Fruit fly (Drosophila melanogaster) whole organism, embryonic: ENCODE results near the gene MESK4.

ENCODE experiments used
- Atf3 ChIP-seq: fragments of 200-800 bp; sonication (Bioruptor generic); optimal IDR thresholded peaks from 3 replicates; lab custom pipeline; 2016; ENCODE audit warnings: missing biosample characterization, missing genetic modification characterization
- B-H1 ChIP-seq: fragments of 200-800 bp; sonication (Bioruptor generic); IDR thresholded peaks from 3 replicates; pipeline ENCODE4 v1.3.6; 2022; ENCODE audit warnings: missing biosample characterization, missing genetic modification characterization
- CG10147 ChIP-seq: fragments of 200-800 bp; sonication (Bioruptor generic); optimal IDR thresholded peaks from 2 replicates; lab custom pipeline; 2019; ENCODE audit warnings: missing biosample characterization, mild to moderate bottlenecking, missing genetic modification characterization, moderate library complexity
- CG11247 ChIP-seq: fragments of 200-800 bp; sonication (Bioruptor generic); IDR thresholded peaks from 2 replicates; pipeline ENCODE4 v1.3.6; 2022; ENCODE audit warnings: missing biosample characterization, missing genetic modification characterization
- CG11504 ChIP-seq: fragments of 200-800 bp; sonication (Bioruptor generic); optimal IDR thresholded peaks from 3 replicates; lab custom pipeline; 2019; ENCODE audit warnings: missing biosample characterization, mild to moderate bottlenecking, missing genetic modification characterization, moderate library complexity
- CG12299 ChIP-seq: fragments of 200-800 bp; sonication (Bioruptor generic); optimal IDR thresholded peaks from 2 replicates; lab custom pipeline; 2018; ENCODE audit warnings: missing biosample characterization, mild to moderate bottlenecking, missing genetic modification characterization
- CG14710 ChIP-seq: fragments of 200-800 bp; sonication (Bioruptor generic); optimal IDR thresholded peaks from 3 replicates; lab custom pipeline; 2019; ENCODE audit warnings: missing biosample characterization, mild to moderate bottlenecking, missing genetic modification characterization, moderate library complexity
- CG15011 ChIP-seq: fragments of 200-800 bp; sonication (Bioruptor generic); optimal IDR thresholded peaks from 3 replicates; lab custom pipeline; 2018; ENCODE audit warnings: missing biosample characterization, mild to moderate bottlenecking, missing genetic modification characterization
- CG17359 ChIP-seq: fragments of 200-800 bp; sonication (Bioruptor generic); optimal IDR thresholded peaks from 3 replicates; lab custom pipeline; 2018; ENCODE audit warnings: missing biosample characterization, mild to moderate bottlenecking, missing genetic modification characterization, moderate library complexity
- CG30403 ChIP-seq: fragments of 200-800 bp; sonication (Bioruptor generic); optimal IDR thresholded peaks from 3 replicates; lab custom pipeline; 2016; ENCODE audit warnings: missing biosample characterization, missing genetic modification characterization
- CG33557 ChIP-seq: fragments of 200-800 bp; sonication (Bioruptor generic); optimal IDR thresholded peaks from 2 replicates; lab custom pipeline; 2019; ENCODE audit warnings: missing biosample characterization, mild to moderate bottlenecking, missing genetic modification characterization, moderate library complexity
- CG34224 ChIP-seq: fragments of 200-800 bp; sonication (Bioruptor generic); IDR thresholded peaks from 3 replicates; pipeline ENCODE4 v1.3.6; 2022; ENCODE audit warnings: missing biosample characterization, missing genetic modification characterization; ENCODE audit not compliant: partially characterized antibody
- CG4328 ChIP-seq: fragments of 200-800 bp; sonication (Bioruptor generic); optimal IDR thresholded peaks from 3 replicates; lab custom pipeline; 2017; ENCODE audit warnings: missing biosample characterization, missing genetic modification reagents, missing genetic modification characterization
- CG5245 ChIP-seq: fragments of 200-800 bp; sonication (Bioruptor generic); optimal IDR thresholded peaks from 3 replicates; lab custom pipeline; 2016; ENCODE audit warnings: missing biosample characterization, missing genetic modification characterization
- CG6689 ChIP-seq: fragments of 200-800 bp; sonication (Bioruptor generic); IDR thresholded peaks from 2 replicates; pipeline ENCODE4 v1.3.6; 2022; ENCODE audit warnings: missing biosample characterization, missing genetic modification characterization
- CG6813 ChIP-seq: fragments of 200-800 bp; sonication (Bioruptor generic); optimal IDR thresholded peaks from 2 replicates; lab custom pipeline; 2017; ENCODE audit warnings: missing biosample characterization, missing genetic modification characterization, mild to moderate bottlenecking, moderate library complexity, missing genetic modification reagents
- CG7271 ChIP-seq: fragments of 200-800 bp; sonication (Bioruptor generic); optimal IDR thresholded peaks from 2 replicates; lab custom pipeline; 2018; ENCODE audit warnings: missing biosample characterization, mild to moderate bottlenecking, missing genetic modification characterization, moderate library complexity
- CG7963 ChIP-seq: fragments of 200-800 bp; sonication (Bioruptor generic); IDR thresholded peaks from 3 replicates; pipeline ENCODE4 v1.3.6; 2022; ENCODE audit warnings: missing biosample characterization, missing genetic modification characterization; ENCODE audit not compliant: partially characterized antibody
- CkIIα-i1 ChIP-seq: fragments of 200-800 bp; sonication (Bioruptor generic); IDR thresholded peaks from 2 replicates; pipeline ENCODE4 v1.3.6; 2022; ENCODE audit warnings: missing biosample characterization, missing genetic modification characterization
- Dek ChIP-seq: fragments of 200-800 bp; sonication (Bioruptor generic); optimal IDR thresholded peaks from 3 replicates; lab custom pipeline; 2019; ENCODE audit warnings: missing biosample characterization, mild to moderate bottlenecking, missing genetic modification characterization, moderate library complexity
- Dfd ChIP-seq, 2 experiments: fragments of >200 bp; optimal IDR thresholded peaks; 2 replicates each; lab custom pipeline; 2017; ENCODE audit warnings: missing biosample characterization in 2 of 2, missing genetic modification characterization in 2 of 2
- Gug ChIP-seq: fragments of 200-800 bp; sonication (Bioruptor generic); IDR thresholded peaks from 4 replicates; pipeline ENCODE4 v1.3.6; 2022; ENCODE audit warnings: missing biosample characterization, missing genetic modification characterization
- HLHmδ ChIP-seq: fragments of 200-800 bp; sonication (Bioruptor generic); optimal IDR thresholded peaks from 2 replicates; lab custom pipeline; 2018; ENCODE audit warnings: missing biosample characterization, mild to moderate bottlenecking, missing genetic modification characterization, moderate library complexity
- Hr39 ChIP-seq: fragments of >200 bp; optimal IDR thresholded peaks from 2 replicates; lab custom pipeline; 2017
- Kr ChIP-seq: fragments of 200-800 bp; sonication (Bioruptor generic); optimal IDR thresholded peaks from 2 replicates; lab custom pipeline; 2017; ENCODE audit warnings: missing biosample characterization, mild to moderate bottlenecking, missing genetic modification characterization
- NC2α ChIP-seq: fragments of 200-800 bp; sonication (Bioruptor generic); optimal IDR thresholded peaks from 2 replicates; lab custom pipeline; 2016; ENCODE audit warnings: missing biosample characterization, missing genetic modification characterization
- NfI ChIP-seq: fragments of 200-800 bp; sonication (Bioruptor generic); optimal IDR thresholded peaks from 3 replicates; lab custom pipeline; 2018; ENCODE audit warnings: missing biosample characterization, mild to moderate bottlenecking, missing genetic modification characterization, moderate library complexity
- Oaz ChIP-seq: fragments of 200-800 bp; sonication (Bioruptor generic); IDR thresholded peaks from 2 replicates; pipeline ENCODE4 v1.3.6; 2022; ENCODE audit warnings: missing biosample characterization, missing genetic modification characterization
- Opbp ChIP-seq: fragments of 200-800 bp; sonication (Bioruptor generic); IDR thresholded peaks from 3 replicates; pipeline ENCODE4 v1.3.6; 2022; ENCODE audit warnings: missing biosample characterization, missing genetic modification characterization; ENCODE audit not compliant: partially characterized antibody
- Rfx ChIP-seq: fragments of 200-800 bp; sonication (Bioruptor generic); IDR thresholded peaks from 2 replicates; pipeline ENCODE4 v1.3.6; 2022; ENCODE audit warnings: missing biosample characterization, missing genetic modification characterization
- Six4 ChIP-seq: fragments of 200-800 bp; sonication (Bioruptor generic); optimal IDR thresholded peaks from 2 replicates; lab custom pipeline; 2016; ENCODE audit warnings: missing biosample characterization, missing genetic modification characterization
- YL-1 ChIP-seq: fragments of 200-800 bp; sonication (Bioruptor generic); optimal IDR thresholded peaks from 3 replicates; lab custom pipeline; 2017; ENCODE audit warnings: missing biosample characterization, mild to moderate bottlenecking, missing genetic modification characterization
- abd-A ChIP-seq: fragments of 200-800 bp; sonication (Bioruptor generic); optimal IDR thresholded peaks from 3 replicates; lab custom pipeline; 2019; ENCODE audit warnings: missing biosample characterization, mild to moderate bottlenecking, missing genetic modification characterization, moderate library complexity
- bcd ChIP-seq: fragments of 200-800 bp; sonication (Bioruptor generic); optimal IDR thresholded peaks from 2 replicates; lab custom pipeline; 2017; ENCODE audit warnings: missing biosample characterization, mild to moderate bottlenecking, missing genetic modification characterization
- cato ChIP-seq: fragments of 200-800 bp; sonication (Bioruptor generic); optimal IDR thresholded peaks from 2 replicates; lab custom pipeline; 2016; ENCODE audit warnings: missing biosample characterization, missing genetic modification characterization, borderline replicate concordance
- ci ChIP-seq: fragments of 200-800 bp; sonication (Bioruptor generic); IDR thresholded peaks from 3 replicates; pipeline ENCODE4 v1.3.6; 2022; ENCODE audit warnings: missing biosample characterization, missing genetic modification characterization
- dm ChIP-seq: fragments of 200-800 bp; sonication (Bioruptor generic); optimal IDR thresholded peaks from 3 replicates; lab custom pipeline; 2016; ENCODE audit warnings: missing biosample characterization, missing genetic modification characterization
- eyg ChIP-seq: fragments of 200-800 bp; sonication (Bioruptor generic); optimal IDR thresholded peaks from 3 replicates; lab custom pipeline; 2016; ENCODE audit warnings: missing biosample characterization, missing genetic modification characterization
- inv ChIP-seq: fragments of 200-800 bp; sonication (Bioruptor generic); IDR thresholded peaks from 2 replicates; pipeline ENCODE4 v1.3.6; 2022; ENCODE audit warnings: missing biosample characterization, missing genetic modification characterization; ENCODE audit not compliant: partially characterized antibody
- kay ChIP-seq: fragments of 200-800 bp; sonication (Bioruptor generic); optimal IDR thresholded peaks from 2 replicates; lab custom pipeline; 2016; ENCODE audit warnings: missing biosample characterization, missing genetic modification characterization
- knrl ChIP-seq: fragments of 200-800 bp; sonication (Bioruptor generic); IDR thresholded peaks from 3 replicates; pipeline ENCODE4 v1.3.6; 2022; ENCODE audit warnings: missing biosample characterization, missing genetic modification characterization; ENCODE audit not compliant: partially characterized antibody
- mirr ChIP-seq: fragments of 200-800 bp; sonication (Bioruptor generic); optimal IDR thresholded peaks from 3 replicates; lab custom pipeline; 2018; ENCODE audit warnings: missing biosample characterization, mild to moderate bottlenecking, missing genetic modification characterization
- onecut ChIP-seq: fragments of 200-800 bp; sonication (Bioruptor generic); IDR thresholded peaks from 2 replicates; pipeline ENCODE4 v1.3.6; 2022; ENCODE audit warnings: missing biosample characterization, missing genetic modification characterization
- pho ChIP-seq: fragments of 200-800 bp; sonication (Bioruptor generic); optimal IDR thresholded peaks from 2 replicates; lab custom pipeline; 2016; ENCODE audit warnings: missing biosample characterization, missing genetic modification characterization
- sim ChIP-seq: fragments of 200-800 bp; sonication (Bioruptor generic); IDR thresholded peaks from 2 replicates; pipeline ENCODE4 v1.3.6; 2022; ENCODE audit warnings: missing biosample characterization, missing genetic modification characterization
- sima ChIP-seq: fragments of 200-800 bp; sonication (Bioruptor generic); optimal IDR thresholded peaks from 2 replicates; lab custom pipeline; 2016; ENCODE audit warnings: missing biosample characterization, missing genetic modification characterization
- trh ChIP-seq: fragments of 200-800 bp; sonication (Bioruptor generic); optimal IDR thresholded peaks from 2 replicates; lab custom pipeline; 2016; ENCODE audit warnings: missing biosample characterization, missing genetic modification characterization
- tup ChIP-seq: fragments of 200-800 bp; sonication (Bioruptor generic); optimal IDR thresholded peaks from 2 replicates; lab custom pipeline; 2016; ENCODE audit warnings: missing biosample characterization, mild to moderate bottlenecking, missing genetic modification characterization, moderate library complexity
- usp ChIP-seq: fragments of >200 bp; optimal IDR thresholded peaks from 2 replicates; lab custom pipeline; 2017; ENCODE audit warnings: missing biosample characterization, missing genetic modification characterization

Gene MESK4

DNA sequence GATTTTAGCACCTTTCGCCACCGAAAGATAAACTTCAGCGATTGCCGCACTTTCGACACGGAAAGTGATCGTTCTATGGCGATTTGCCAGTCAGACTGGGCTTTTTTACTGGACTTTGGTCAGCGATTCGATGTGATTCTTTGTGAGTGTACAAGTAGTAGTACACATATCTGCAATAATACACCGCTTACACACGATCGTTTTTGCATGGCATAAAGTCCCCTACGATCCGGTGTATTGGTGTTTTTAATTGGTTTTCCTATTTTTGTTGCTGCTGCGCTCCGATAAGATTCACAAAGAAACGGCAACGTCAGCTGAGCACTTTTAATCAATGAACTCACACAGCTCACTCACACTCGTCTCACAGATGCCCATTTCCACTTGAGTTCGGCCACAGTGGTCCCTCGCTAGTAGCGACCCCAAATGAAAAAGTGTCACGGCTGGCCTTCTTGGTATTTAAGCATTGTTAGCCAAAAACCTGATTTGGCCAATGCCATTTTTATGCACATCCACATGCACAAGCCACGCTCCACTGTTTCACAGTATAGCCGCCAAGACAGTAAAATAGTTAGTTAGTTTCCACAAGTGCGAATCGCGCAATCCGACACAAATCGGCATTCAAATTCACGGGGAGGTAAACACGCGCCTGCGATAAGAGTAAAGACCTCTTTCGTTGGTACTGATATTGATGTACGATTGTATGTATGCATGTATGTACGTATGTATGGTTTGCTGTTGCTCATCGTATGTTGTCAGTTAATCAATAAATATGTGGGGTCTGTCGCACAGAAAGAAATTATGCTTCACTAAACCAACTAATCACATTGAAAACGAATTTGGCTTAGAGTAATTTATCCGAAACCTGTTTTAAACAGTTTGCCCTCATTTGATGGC, 2.2 kb upstream of the MESK4 start (continued):
- TF ChIP-seq Kr (GFP tag; lab: Kevin White, UChicago) (no peak), Dfd (GFP tag; optimal IDR thresholded peaks at IDR 0.05; lab: Kevin White, UChicago) (no peak), sim (peak; percentile 70), Six4 (GFP tag; lab: Kevin White, UChicago) (peak; percentile 62), ci (GFP tag; lab: Robert Waterston, UW) (peak; percentile 96), CG14710 (tag; lab: Kevin White, UChicago) (peak; percentile 11), trh (GFP tag; lab: Kevin White, UChicago) (peak; percentile 46), CG11504 (tag; lab: Kevin White, UChicago) (peak; percentile 82), Dek (tag; lab: Kevin White, UChicago) (peak; percentile 94), onecut (GFP tag; lab: Robert Waterston, UW) (peak; percentile 76), bcd (GFP tag; lab: Kevin White, UChicago) (peak; percentile 93), Hr39 (no peak), CG12299 (tag; lab: Kevin White, UChicago) (peak; percentile 84), eyg (GFP tag; lab: Kevin White, UChicago) (peak; percentile 93), Gug (peak; percentile 98), CG30403 (peak; percentile 91), CG5245 (GFP tag; lab: Kevin White, UChicago) (peak; percentile 78), CG6689 (peak; percentile 91), kay (peak; percentile 85), YL-1 (GFP tag; lab: Kevin White, UChicago) (peak; percentile 52), inv (peak; percentile 11; the same call in 1 of the 2 replicates), cato (GFP tag; lab: Kevin White, UChicago) (peak; percentile 57), pho (GFP tag; lab: Kevin White, UChicago) (peak; percentile 95), CkIIα-i1 (GFP tag; lab: Robert Waterston, UW) (peak; percentile 87), NC2α (peak; percentile 83), CG7271 (tag; lab: Kevin White, UChicago) (no peak), Rfx (GFP tag; lab: Robert Waterston, UW) (peak; percentile 99), CG7963 (no peak), abd-A (tag; lab: Kevin White, UChicago) (peak; percentile 45), HLHmδ (no peak), Opbp (GFP tag; lab: Robert Waterston, UW) (no peak), usp (no peak), CG34224 (no peak), NfI (GFP tag; lab: Kevin White, UChicago) (peak; percentile 92), Atf3 (peak; percentile 87), CG4328 (GFP tag; lab: Kevin White, UChicago) (peak; percentile 85), dm (GFP tag; lab: Kevin White, UChicago) (peak; percentile 81), CG17359 (tag; lab: Kevin White, UChicago) (peak; percentile 83), mirr (GFP tag; lab: Kevin White, UChicago) (peak; percentile 98), CG33557 (peak; percentile 33), B-H1 (GFP tag; lab: Robert Waterston, UW) (peak; percentile 93), Oaz (GFP tag; lab: Robert Waterston, UW) (peak; percentile 95), CG11247 (peak; percentile 97), CG15011 (peak; percentile 87), CG6813 (GFP tag; lab: Kevin White, UChicago) (peak; percentile 89), knrl (GFP tag; lab: Robert Waterston, UW) (no peak), sima (peak; percentile 76), tup (peak; percentile 88), CG10147 (peak; percentile 85)
